Worm (Caenorhabditis elegans): ENCODE data around the gene scc-1.

- TF ChIP-seq aly-1 (tag; optimal IDR thresholded peaks at IDR 0.05) (no peak), flt-1 (GFP tag; IDR thresholded peaks at IDR 0.05) (no peak), ceh-13 (GFP tag; optimal IDR thresholded peaks at IDR 0.05) (no peak), ama-1 (optimal IDR thresholded peaks at IDR 0.05) (no peak), pes-1 (GFP tag; IDR thresholded peaks at IDR 0.05) (no peak), sea-1 (GFP tag; conservative IDR thresholded peaks at IDR 0.05) (no peak), F13C5.2 (tag; optimal IDR thresholded peaks at IDR 0.05) (no peak), tra-4 (tag; optimal IDR thresholded peaks at IDR 0.05) (no peak), B0310.2 (tag; optimal IDR thresholded peaks at IDR 0.05) (no peak), hmbx-1 (tag; optimal IDR thresholded peaks at IDR 0.05) (no peak), hnd-1 (tag; optimal IDR thresholded peaks at IDR 0.05) (no peak), tbx-37 (GFP tag; conservative IDR thresholded peaks at IDR 0.05) (no peak), ets-7 (tag; optimal IDR thresholded peaks at IDR 0.05) (no peak), hmg-4 (GFP tag; optimal IDR thresholded peaks at IDR 0.05) (no peak)
Measured at ce11 chrII:4674188-4674587, 24.3 kb upstream of the scc-1 start.

All from whole organism, early embryonic.